Worm (Caenorhabditis elegans) whole organism, L4 larva: ENCODE data around the gene T08G3.13.

Experiments
- F44E2.7 ChIP-seq: fragments of 200-800 bp; sonication (Bioruptor generic); IDR thresholded peaks from 2 replicates; pipeline ENCODE4 v2.1.2; 2022; ENCODE audit warnings: missing genetic modification characterization, missing compliant biosample characterization
- Y105C5A.15 ChIP-seq: fragments of 200-800 bp; sonication (Bioruptor generic); IDR thresholded peaks from 2 replicates; pipeline ENCODE4 v1.3.6; 2022; ENCODE audit warnings: missing genetic modification characterization, missing compliant biosample characterization
- ZK337.2 ChIP-seq: fragments of 200-800 bp; sonication (Bioruptor generic); IDR thresholded peaks from 2 replicates; pipeline ENCODE4 v1.3.6; 2022; ENCODE audit warnings: missing genetic modification reagents, missing genetic modification characterization, missing compliant biosample characterization
- ama-1 ChIP-seq: fragments of 150-350 bp; optimal IDR thresholded peaks from 2 replicates; lab custom pipeline; 2014; ENCODE audit warnings: inconsistent platforms, mixed read lengths
- attf-4 ChIP-seq: sonication (generic microtip); optimal IDR thresholded peaks from 3 replicates; lab custom pipeline; 2017; ENCODE audit warnings: missing biosample characterization, missing genetic modification characterization
- ceh-20 ChIP-seq: fragments of 200-800 bp; sonication (Bioruptor generic); IDR thresholded peaks from 2 replicates; pipeline ENCODE4 v1.3.6; 2022; ENCODE audit warnings: missing genetic modification reagents, missing genetic modification characterization, missing compliant biosample characterization
- ceh-32 ChIP-seq: sonication (generic microtip); optimal IDR thresholded peaks from 2 replicates; lab custom pipeline; 2016; ENCODE audit warnings: mild to moderate bottlenecking, missing genetic modification characterization, missing compliant biosample characterization; ENCODE audit not compliant: poor library complexity
- ceh-82 ChIP-seq: sonication (generic microtip); optimal IDR thresholded peaks from 2 replicates; lab custom pipeline; 2017; ENCODE audit warnings: missing biosample characterization, missing genetic modification characterization
- ces-1 ChIP-seq: fragments of 150-350 bp; sonication (generic microtip); optimal IDR thresholded peaks from 4 replicates; lab custom pipeline; 2014; ENCODE audit warnings: missing biosample characterization, missing genetic modification reagents, missing genetic modification characterization
- daf-19 ChIP-seq: fragments of 200-800 bp; sonication (Bioruptor generic); conservative IDR thresholded peaks from 2 replicates; pipeline ENCODE4 v1.3.6; 2022; ENCODE audit warnings: missing genetic modification characterization, missing compliant biosample characterization
- fkh-10 ChIP-seq: fragments of 150-350 bp; optimal IDR thresholded peaks from 2 replicates; lab custom pipeline; 2014; ENCODE audit warnings: missing biosample characterization, missing genetic modification reagents, missing genetic modification characterization
- hlh-11 ChIP-seq: fragments of 200-800 bp; sonication (Bioruptor generic); optimal IDR thresholded peaks from 2 replicates; lab custom pipeline; 2018; ENCODE audit warnings: mild to moderate bottlenecking, missing genetic modification characterization, missing compliant biosample characterization
- hmg-1.1 ChIP-seq: fragments of 200-800 bp; sonication (Bioruptor generic); IDR thresholded peaks from 2 replicates; pipeline ENCODE4 v1.3.6; 2022; ENCODE audit warnings: missing genetic modification reagents, missing genetic modification characterization, missing compliant biosample characterization
- lin-1 ChIP-seq: fragments of 200-800 bp; sonication (Bioruptor generic); IDR thresholded peaks from 2 replicates; pipeline ENCODE4 v1.3.6; 2022; ENCODE audit warnings: missing genetic modification reagents, missing genetic modification characterization, missing compliant biosample characterization
- lin-13 ChIP-seq: fragments of 150-350 bp; optimal IDR thresholded peaks from 2 replicates; lab custom pipeline; 2014; ENCODE audit warnings: missing biosample characterization, missing genetic modification reagents, missing genetic modification characterization
- lin-39 ChIP-seq: fragments of 150-350 bp; optimal IDR thresholded peaks from 2 replicates; lab custom pipeline; 2014; ENCODE audit warnings: missing biosample characterization, missing genetic modification reagents, missing genetic modification characterization
- lsy-2 ChIP-seq, 2 experiments: fragments of 150-350 bp in 1 of 2; sonication (generic microtip) in 1 of 2; optimal IDR thresholded peaks; 2 replicates each; lab custom pipeline; 2014 to 2017; ENCODE audit warnings: missing biosample characterization in 2 of 2, missing genetic modification characterization in 2 of 2
- madf-5 ChIP-seq, 2 experiments: fragments of 200-800 bp; sonication (Bioruptor generic); IDR thresholded peaks; 2 replicates each; pipeline ENCODE4 v1.3.6; 2022; ENCODE audit warnings: missing compliant biosample characterization in 2 of 2, missing genetic modification characterization in 2 of 2
- mdl-1 ChIP-seq, 2 experiments: fragments of 150-350 bp in 1 of 2; sonication (generic microtip) in 1 of 2; optimal IDR thresholded peaks; 2 replicates each; lab custom pipeline; 2014 to 2017; ENCODE audit warnings: missing biosample characterization in 2 of 2, missing genetic modification characterization in 2 of 2
- nhr-111 ChIP-seq: fragments of 200-800 bp; sonication (Bioruptor generic); optimal IDR thresholded peaks from 2 replicates; lab custom pipeline; 2018; ENCODE audit warnings: mild to moderate bottlenecking, missing genetic modification characterization, missing compliant biosample characterization
- nhr-25 ChIP-seq: sonication (generic microtip); optimal IDR thresholded peaks from 2 replicates; lab custom pipeline; 2017; ENCODE audit warnings: missing genetic modification characterization, mild to moderate bottlenecking, missing compliant biosample characterization, antibody characterized with exemption, moderate library complexity, borderline replicate concordance; ENCODE audit not compliant: insufficient read depth
- nhr-48 ChIP-seq: sonication (generic microtip); optimal IDR thresholded peaks from 2 replicates; lab custom pipeline; 2016; ENCODE audit warnings: mild to moderate bottlenecking, missing genetic modification characterization, missing compliant biosample characterization
- pha-4 ChIP-seq, 2 experiments: fragments of 150-350 bp in 1 of 2; fragments of 200-800 bp in 1 of 2; sonication (Bioruptor generic) in 1 of 2; IDR thresholded peaks in 1 of 2; optimal IDR thresholded peaks in 1 of 2; 2 replicates each; pipeline versions ENCODE4 v1.3.6 to Lab custom; 2014 to 2022; ENCODE audit warnings: missing genetic modification characterization in 2 of 2, missing genetic modification reagents in 2 of 2, missing biosample characterization in 1 of 2, missing compliant biosample characterization in 1 of 2
- php-3 ChIP-seq: fragments of 200-800 bp; sonication (Bioruptor generic); IDR thresholded peaks from 2 replicates; pipeline ENCODE4 v1.3.6; 2022; ENCODE audit warnings: missing genetic modification reagents, missing genetic modification characterization, missing compliant biosample characterization
- skn-1 ChIP-seq: fragments of 150-350 bp; optimal IDR thresholded peaks from 2 replicates; lab custom pipeline; 2014; ENCODE audit warnings: missing biosample characterization, missing genetic modification characterization
- snpc-1.2 ChIP-seq: fragments of 200-800 bp; sonication (Bioruptor generic); IDR thresholded peaks from 2 replicates; pipeline ENCODE4 v1.3.6; 2022; ENCODE audit warnings: missing genetic modification reagents, missing genetic modification characterization, missing compliant biosample characterization
- snpc-4 ChIP-seq: fragments of 150-350 bp; optimal IDR thresholded peaks from 2 replicates; lab custom pipeline; 2014; ENCODE audit warnings: missing biosample characterization, missing genetic modification characterization
- unc-62 ChIP-seq, 3 experiments: fragments of 150-350 bp in 1 of 3; sonication (generic microtip); optimal IDR thresholded peaks in 2 of 3; peaks in 1 of 3; 1 replicate in 1 of 3; 2 replicates in 2 of 3; lab custom pipeline; 2014 to 2017; ENCODE audit warnings: missing biosample characterization in 3 of 3, missing genetic modification characterization in 3 of 3, missing genetic modification reagents in 3 of 3, missing genotype in 1 of 3
- vab-7 ChIP-seq: fragments of 200-800 bp; sonication (Bioruptor generic); IDR thresholded peaks from 2 replicates; pipeline ENCODE4 v1.3.6; 2022; ENCODE audit warnings: missing genetic modification reagents, missing genetic modification characterization, missing compliant biosample characterization
- zag-1 ChIP-seq: fragments of 150-350 bp; optimal IDR thresholded peaks from 2 replicates; lab custom pipeline; 2014; ENCODE audit warnings: missing biosample characterization, missing genetic modification characterization
- ztf-11 ChIP-seq: fragments of 150-350 bp; optimal IDR thresholded peaks from 2 replicates; lab custom pipeline; 2014; ENCODE audit warnings: missing biosample characterization, missing genetic modification characterization

Gene T08G3.13

ce11 chrV:16460866-16461265, 13.0 kb downstream of the T08G3.13 start, which contains the start of gene srh-142:
Gene srh-142 (minus strand): TSS chrV:16460966.
- TF ChIP-seq snpc-4 (tag; lab: Kevin White, UChicago): no peak
- TF ChIP-seq snpc-1.2: no peak
- no peak for TF ChIP-seq lin-1 (GFP tag; lab: Robert Waterston, UW)
- no peak for TF ChIP-seq lin-39 (tag; lab: Kevin White, UChicago)
- TF ChIP-seq pha-4 (GFP tag; IDR thresholded peaks at IDR 0.05; lab: Robert Waterston, UW): no peak
- TF ChIP-seq pha-4 (tag; optimal IDR thresholded peaks at IDR 0.05; lab: Kevin White, UChicago): no peak
- TF ChIP-seq ztf-11 (tag; lab: Kevin White, UChicago): no peak
- TF ChIP-seq fkh-10 (GFP tag; lab: Kevin White, UChicago): no peak
- no peak for TF ChIP-seq skn-1 (tag; lab: Kevin White, UChicago)
- TF ChIP-seq madf-5 (GFP tag; IDR thresholded peaks at IDR 0.05; lab: Robert Waterston, UW): no peak
- TF ChIP-seq ceh-20 (GFP tag; lab: Robert Waterston, UW): no peak
- TF ChIP-seq hlh-11 (tag; lab: Kevin White, UChicago): no peak
- no peak for TF ChIP-seq nhr-25 (tag; lab: Kevin White, UChicago)
- no peak for TF ChIP-seq ZK337.2 (GFP tag; lab: Robert Waterston, UW)
- no peak for TF ChIP-seq ama-1 (lab: Kevin White, UChicago)
- no peak for TF ChIP-seq vab-7
- TF ChIP-seq zag-1 (tag; lab: Kevin White, UChicago): no peak
- no peak for TF ChIP-seq mdl-1 (tag; optimal IDR thresholded peaks at IDR 0.05; lab: Kevin White, UChicago)
- TF ChIP-seq attf-4 (tag; lab: Kevin White, UChicago): no peak
- TF ChIP-seq F44E2.7 (GFP tag; lab: Robert Waterston, UW): no peak
- TF ChIP-seq lin-13: no peak

ce11 chrV:16467840-16468239, 20.0 kb downstream of the T08G3.13 start, which contains the start of gene sru-44:
Gene sru-44 (minus strand): TSS chrV:16467940.
- peak in 1 of 2 experiments; percentile 28 for TF ChIP-seq unc-62 (GFP tag; optimal IDR thresholded peaks at IDR 0.05 in 1 of 2; lab: Kevin White, UChicago)
- TF ChIP-seq unc-62 (tag; optimal IDR thresholded peaks at IDR 0.05; lab: Kevin White, UChicago): no peak
- TF ChIP-seq lsy-2 (tag; optimal IDR thresholded peaks at IDR 0.05; lab: Kevin White, UChicago): no peak

ce11 chrV:16470916-16471315, 23.1 kb downstream of the T08G3.13 start, which contains the start of gene srh-138:
Gene srh-138 (minus strand): TSS chrV:16471016.
- no peak for TF ChIP-seq ces-1
- no peak for TF ChIP-seq pha-4 (GFP tag; IDR thresholded peaks at IDR 0.05; lab: Robert Waterston, UW)
- no peak for TF ChIP-seq pha-4 (tag; optimal IDR thresholded peaks at IDR 0.05; lab: Kevin White, UChicago)
- no peak for TF ChIP-seq zag-1 (tag; lab: Kevin White, UChicago)
- no peak for TF ChIP-seq madf-5 (GFP tag; IDR thresholded peaks at IDR 0.05; lab: Robert Waterston, UW)
- TF ChIP-seq ceh-82 (tag; lab: Kevin White, UChicago): no peak
- TF ChIP-seq nhr-111 (GFP tag; lab: Kevin White, UChicago): no peak
- no peak for TF ChIP-seq fkh-10 (GFP tag; lab: Kevin White, UChicago)
- TF ChIP-seq ceh-32 (tag; lab: Kevin White, UChicago): no peak
- TF ChIP-seq daf-19 (GFP tag; lab: Robert Waterston, UW): no peak
- no peak for TF ChIP-seq nhr-48 (tag; lab: Kevin White, UChicago)
- TF ChIP-seq Y105C5A.15 (GFP tag; lab: Robert Waterston, UW): no peak
- TF ChIP-seq php-3 (GFP tag; lab: Robert Waterston, UW): no peak

- TF ChIP-seq php-3 (GFP tag; lab: Robert Waterston, UW) (0 out of 2 replicates have a peak, but pooled peaks have one; percentile 19), hmg-1.1 (GFP tag; lab: Robert Waterston, UW) (no peak)
Observed at ce11 chrV:16471995-16472563, 24.2 kb downstream of the T08G3.13 start, which contains the start of gene srw-35. Gene srw-35 (plus strand): TSS chrV:16472513.
